Fruit fly (Drosophila melanogaster) whole organism, embryonic: Measurements from ENCODE around the gene galectin.
A peak's percentile ranks its signal among the peaks of the same experiment; 100 is the strongest.

Experiments used
- Bgb ChIP-seq: fragments of 200-800 bp; sonication (Bioruptor generic); IDR thresholded peaks from 2 replicates; pipeline ENCODE4 v1.3.6; 2022; ENCODE audit warnings: missing biosample characterization, missing genetic modification characterization; ENCODE audit not compliant: partially characterized antibody
- CG10654 ChIP-seq: fragments of 200-800 bp; sonication (Bioruptor generic); optimal IDR thresholded peaks from 2 replicates; lab custom pipeline; 2016; ENCODE audit warnings: missing biosample characterization, missing genetic modification characterization
- CG12219 ChIP-seq: fragments of 200-800 bp; sonication (Bioruptor generic); optimal IDR thresholded peaks from 3 replicates; lab custom pipeline; 2018; ENCODE audit warnings: missing biosample characterization, mild to moderate bottlenecking, missing genetic modification characterization
- CG12236 ChIP-seq: fragments of 200-800 bp; sonication (Bioruptor generic); optimal IDR thresholded peaks from 2 replicates; lab custom pipeline; 2016; ENCODE audit warnings: missing biosample characterization, missing genetic modification characterization
- CG14441 ChIP-seq: fragments of 200-800 bp; sonication (Bioruptor generic); IDR thresholded peaks from 2 replicates; pipeline ENCODE4 v1.3.6; 2022; ENCODE audit warnings: missing biosample characterization, missing genetic modification characterization
- CG17829 ChIP-seq: fragments of 200-800 bp; optimal IDR thresholded peaks from 2 replicates; lab custom pipeline; 2019; ENCODE audit warnings: missing biosample characterization, mild to moderate bottlenecking, missing genetic modification characterization, moderate library complexity
- CG18764 ChIP-seq: fragments of 200-800 bp; sonication (Bioruptor generic); optimal IDR thresholded peaks from 3 replicates; lab custom pipeline; 2016; ENCODE audit warnings: missing biosample characterization, missing genetic modification characterization
- CG31365 ChIP-seq: fragments of 200-800 bp; sonication (Bioruptor generic); optimal IDR thresholded peaks from 2 replicates; lab custom pipeline; 2018; ENCODE audit warnings: missing biosample characterization, mild to moderate bottlenecking, missing genetic modification characterization
- CG33213 ChIP-seq: fragments of 200-800 bp; sonication (Bioruptor generic); optimal IDR thresholded peaks from 3 replicates; lab custom pipeline; 2016; ENCODE audit warnings: missing biosample characterization, missing genetic modification characterization
- CG3407 ChIP-seq: fragments of 200-800 bp; sonication (Bioruptor generic); optimal IDR thresholded peaks from 2 replicates; lab custom pipeline; 2018; ENCODE audit warnings: missing biosample characterization, mild to moderate bottlenecking, missing genetic modification characterization
- CG4730 ChIP-seq: fragments of 200-800 bp; sonication (Bioruptor generic); IDR thresholded peaks from 2 replicates; pipeline ENCODE4 v1.3.6; 2022; ENCODE audit warnings: missing biosample characterization, missing genetic modification characterization
- CG9437 ChIP-seq: fragments of 200-800 bp; sonication (Bioruptor generic); optimal IDR thresholded peaks from 2 replicates; lab custom pipeline; 2018; ENCODE audit warnings: missing biosample characterization, mild to moderate bottlenecking, missing genetic modification characterization
- CG9817 ChIP-seq: fragments of 200-800 bp; sonication (Bioruptor generic); optimal IDR thresholded peaks from 2 replicates; lab custom pipeline; 2018; ENCODE audit warnings: missing biosample characterization, mild to moderate bottlenecking, missing genetic modification characterization, moderate library complexity
- CkIIα-i1 ChIP-seq: fragments of 200-800 bp; sonication (Bioruptor generic); IDR thresholded peaks from 2 replicates; pipeline ENCODE4 v1.3.6; 2022; ENCODE audit warnings: missing biosample characterization, missing genetic modification characterization
- D19B ChIP-seq: fragments of 200-800 bp; sonication (Bioruptor generic); optimal IDR thresholded peaks from 2 replicates; lab custom pipeline; 2017; ENCODE audit warnings: missing biosample characterization, mild to moderate bottlenecking, missing genetic modification characterization
- Dip3 ChIP-seq: fragments of 200-800 bp; sonication (Bioruptor generic); optimal IDR thresholded peaks from 3 replicates; lab custom pipeline; 2016; ENCODE audit warnings: missing biosample characterization, missing genetic modification characterization
- Dref ChIP-seq: fragments of 200-800 bp; sonication (Bioruptor generic); IDR thresholded peaks from 2 replicates; pipeline ENCODE4 v1.3.6; 2022; ENCODE audit warnings: missing biosample characterization, missing genetic modification characterization
- E2f1 ChIP-seq: fragments of 200-800 bp; sonication (Bioruptor generic); IDR thresholded peaks from 2 replicates; pipeline ENCODE4 v1.3.6; 2022; ENCODE audit warnings: missing biosample characterization, missing genetic modification characterization
- Fer2 ChIP-seq: fragments of 200-800 bp; sonication (Bioruptor generic); optimal IDR thresholded peaks from 2 replicates; lab custom pipeline; 2018; ENCODE audit warnings: missing biosample characterization, mild to moderate bottlenecking, missing genetic modification characterization, moderate library complexity
- H15 ChIP-seq: fragments of 200-800 bp; sonication (Bioruptor generic); IDR thresholded peaks from 3 replicates; pipeline ENCODE4 v1.3.6; 2022; ENCODE audit warnings: missing biosample characterization, missing genetic modification characterization
- HLHmδ ChIP-seq: fragments of 200-800 bp; sonication (Bioruptor generic); optimal IDR thresholded peaks from 2 replicates; lab custom pipeline; 2018; ENCODE audit warnings: missing biosample characterization, mild to moderate bottlenecking, missing genetic modification characterization, moderate library complexity
- Hand ChIP-seq: fragments of 200-800 bp; sonication (Bioruptor generic); optimal IDR thresholded peaks from 2 replicates; lab custom pipeline; 2017; ENCODE audit warnings: mild to moderate bottlenecking, missing biosample characterization, missing genetic modification reagents, missing genetic modification characterization
- HmgD ChIP-seq: fragments of 200-800 bp; sonication (Bioruptor generic); optimal IDR thresholded peaks from 3 replicates; lab custom pipeline; 2016; ENCODE audit warnings: missing biosample characterization, missing genetic modification characterization
- Hsf ChIP-seq: fragments of 200-800 bp; sonication (Bioruptor generic); optimal IDR thresholded peaks from 3 replicates; lab custom pipeline; 2016; ENCODE audit warnings: missing biosample characterization, missing genetic modification characterization
- Jarid2 ChIP-seq: fragments of 200-800 bp; sonication (Bioruptor generic); optimal IDR thresholded peaks from 3 replicates; lab custom pipeline; 2017; ENCODE audit warnings: mild to moderate bottlenecking, missing biosample characterization, missing genetic modification reagents, missing genetic modification characterization
- MESR4 ChIP-seq: fragments of 200-800 bp; sonication (Bioruptor generic); optimal IDR thresholded peaks from 2 replicates; lab custom pipeline; 2018; ENCODE audit warnings: missing biosample characterization, mild to moderate bottlenecking, missing genetic modification characterization, moderate library complexity
- MTF-1 ChIP-seq: fragments of 200-800 bp; sonication (Bioruptor generic); optimal IDR thresholded peaks from 2 replicates; lab custom pipeline; 2018; ENCODE audit warnings: missing biosample characterization, mild to moderate bottlenecking, missing genetic modification characterization, borderline replicate concordance
- cad ChIP-seq: fragments of >200 bp; optimal IDR thresholded peaks from 2 replicates; lab custom pipeline; 2017; ENCODE audit warnings: missing biosample characterization, missing genetic modification characterization
- crol ChIP-seq: fragments of 200-800 bp; sonication (Bioruptor generic); IDR thresholded peaks from 2 replicates; pipeline ENCODE4 v1.3.6; 2022; ENCODE audit warnings: missing biosample characterization, missing genetic modification characterization
- crp ChIP-seq, 2 experiments: fragments of 200-800 bp; sonication (Bioruptor generic); optimal IDR thresholded peaks; 2 replicates in 1 of 2; 3 replicates in 1 of 2; lab custom pipeline; 2017; ENCODE audit warnings: missing biosample characterization in 2 of 2, missing genetic modification characterization in 2 of 2, mild to moderate bottlenecking in 1 of 2, moderate library complexity in 1 of 2
- da ChIP-seq: fragments of 200-800 bp; sonication (Bioruptor generic); optimal IDR thresholded peaks from 2 replicates; lab custom pipeline; 2016; ENCODE audit warnings: missing biosample characterization, missing genetic modification characterization
- dmrt11E ChIP-seq: fragments of 200-800 bp; sonication (Bioruptor generic); optimal IDR thresholded peaks from 3 replicates; lab custom pipeline; 2018; ENCODE audit warnings: missing biosample characterization, mild to moderate bottlenecking, missing genetic modification characterization, moderate library complexity
- dysf ChIP-seq: fragments of 200-800 bp; sonication (Bioruptor generic); IDR thresholded peaks from 3 replicates; pipeline ENCODE4 v1.3.6; 2022; ENCODE audit warnings: missing biosample characterization, missing genetic modification characterization
- ems ChIP-seq: fragments of 200-800 bp; sonication (Bioruptor generic); optimal IDR thresholded peaks from 3 replicates; lab custom pipeline; 2016; ENCODE audit warnings: missing biosample characterization, missing genetic modification characterization
- eve ChIP-seq, 2 experiments: fragments of >200 bp; optimal IDR thresholded peaks; 2 replicates each; lab custom pipeline; 2017; ENCODE audit warnings: missing biosample characterization in 2 of 2, missing genetic modification characterization in 2 of 2
- gce ChIP-seq: fragments of 200-800 bp; sonication (Bioruptor generic); IDR thresholded peaks from 3 replicates; pipeline ENCODE4 v1.3.6; 2022; ENCODE audit warnings: missing biosample characterization, missing genetic modification characterization
- jigr1 ChIP-seq: fragments of 200-800 bp; sonication (Bioruptor generic); IDR thresholded peaks from 3 replicates; pipeline ENCODE4 v1.3.6; 2022; ENCODE audit warnings: missing biosample characterization, missing genetic modification characterization
- ken ChIP-seq: fragments of 200-800 bp; sonication (Bioruptor generic); IDR thresholded peaks from 3 replicates; pipeline ENCODE4 v1.3.6; 2022; ENCODE audit warnings: missing biosample characterization, missing genetic modification characterization
- klu ChIP-seq: fragments of 200-800 bp; sonication (Bioruptor generic); IDR thresholded peaks from 2 replicates; pipeline ENCODE4 v1.3.6; 2022; ENCODE audit warnings: missing biosample characterization, missing genetic modification characterization
- knrl ChIP-seq: fragments of 200-800 bp; sonication (Bioruptor generic); IDR thresholded peaks from 3 replicates; pipeline ENCODE4 v1.3.6; 2022; ENCODE audit warnings: missing biosample characterization, missing genetic modification characterization; ENCODE audit not compliant: partially characterized antibody
- mam ChIP-seq: fragments of 200-800 bp; sonication (Bioruptor generic); optimal IDR thresholded peaks from 3 replicates; lab custom pipeline; 2016; ENCODE audit warnings: missing biosample characterization, missing genetic modification characterization
- pan ChIP-seq, 4 experiments: fragments of >200 bp in 3 of 4; fragments of 200-800 bp in 1 of 4; sonication (Bioruptor generic) in 1 of 4; optimal IDR thresholded peaks in 3 of 4; IDR thresholded peaks in 1 of 4; 2 replicates each; pipeline versions ENCODE4 v1.3.6 to Lab custom; 2017 to 2022; ENCODE audit warnings: missing biosample characterization in 2 of 4, missing genetic modification characterization in 2 of 4, mixed read lengths in 1 of 4
- pros ChIP-seq: fragments of 200-800 bp; sonication (Bioruptor generic); optimal IDR thresholded peaks from 3 replicates; lab custom pipeline; 2019; ENCODE audit warnings: missing biosample characterization, mild to moderate bottlenecking, missing genetic modification characterization, moderate library complexity
- sc ChIP-seq, 3 experiments: fragments of >200 bp in 2 of 3; fragments of 200-800 bp in 1 of 3; sonication (Bioruptor generic) in 1 of 3; optimal IDR thresholded peaks; 2 replicates in 2 of 3; 3 replicates in 1 of 3; lab custom pipeline; 2017; ENCODE audit warnings: mild to moderate bottlenecking in 1 of 3, missing biosample characterization in 1 of 3, missing genetic modification characterization in 1 of 3, missing genetic modification reagents in 1 of 3
- stwl ChIP-seq: fragments of 200-800 bp; sonication (Bioruptor generic); optimal IDR thresholded peaks from 3 replicates; lab custom pipeline; 2018; ENCODE audit warnings: missing biosample characterization, mild to moderate bottlenecking, missing genetic modification characterization, moderate library complexity
- sug ChIP-seq: fragments of 200-800 bp; optimal IDR thresholded peaks from 2 replicates; lab custom pipeline; 2019; ENCODE audit warnings: missing biosample characterization, mild to moderate bottlenecking, missing genetic modification characterization, moderate library complexity
- tna ChIP-seq: fragments of 200-800 bp; sonication (Bioruptor generic); IDR thresholded peaks from 2 replicates; pipeline ENCODE4 v1.3.6; 2022; ENCODE audit warnings: missing biosample characterization, missing genetic modification characterization; ENCODE audit not compliant: partially characterized antibody
- tup ChIP-seq: fragments of 200-800 bp; sonication (Bioruptor generic); optimal IDR thresholded peaks from 2 replicates; lab custom pipeline; 2016; ENCODE audit warnings: missing biosample characterization, mild to moderate bottlenecking, missing genetic modification characterization, moderate library complexity
- unc-4 ChIP-seq: fragments of 200-800 bp; sonication (Bioruptor generic); IDR thresholded peaks from 2 replicates; pipeline ENCODE4 v1.3.6; 2022; ENCODE audit warnings: missing biosample characterization, missing genetic modification characterization; ENCODE audit not compliant: partially characterized antibody

The galectin gene

dm6 chr2L:87255-87723 is 15.7 kb downstream of the galectin start, which contains the start of gene net (continued):
- no peak for TF ChIP-seq jigr1 (GFP tag; lab: Robert Waterston, UW)
- no peak for TF ChIP-seq tna (GFP tag; lab: Robert Waterston, UW)
- TF ChIP-seq CG4730 (GFP tag; lab: Robert Waterston, UW) = no peak
- TF ChIP-seq CG12236 (GFP tag; lab: Kevin White, UChicago) = no peak
- TF ChIP-seq CG17829 (tag; lab: Kevin White, UChicago) = peak; percentile 72
- TF ChIP-seq dmrt11E (tag; lab: Kevin White, UChicago) = peak; percentile 65
- no peak for TF ChIP-seq tup
- peak; percentile 43 for TF ChIP-seq Hand (GFP tag; lab: Kevin White, UChicago)
- peak; percentile 61; the same call in 2 of the 3 replicates for TF ChIP-seq dysf (GFP tag; lab: Robert Waterston, UW)
- TF ChIP-seq da (GFP tag; lab: Kevin White, UChicago) = no peak
- peak; percentile 9 for TF ChIP-seq Hsf (GFP tag; lab: Kevin White, UChicago)
- no peak for TF ChIP-seq CG33213 (GFP tag; lab: Kevin White, UChicago)
- TF ChIP-seq ken (GFP tag; lab: Robert Waterston, UW) = peak; percentile 49; the same call in 2 of the 3 replicates
- peak; percentile 89 for TF ChIP-seq sug (tag; lab: Kevin White, UChicago)
- TF ChIP-seq CG18764 (GFP tag; lab: Kevin White, UChicago) = peak; percentile 26
- peak; percentile 74 for TF ChIP-seq Fer2 (tag; lab: Kevin White, UChicago)
- TF ChIP-seq CG3407 = peak; percentile 18
- peak; percentile 53 for TF ChIP-seq D19B (GFP tag; lab: Kevin White, UChicago)
- no peak for TF ChIP-seq CG31365 (tag; lab: Kevin White, UChicago)
- TF ChIP-seq Dip3 (GFP tag; lab: Kevin White, UChicago) = no peak
- peak; percentile 17 for TF ChIP-seq CG10654 (GFP tag; lab: Kevin White, UChicago)
- TF ChIP-seq CkIIα-i1 (GFP tag; lab: Robert Waterston, UW) = no peak
- TF ChIP-seq Bgb (GFP tag; lab: Robert Waterston, UW) = peak; percentile 18; the same call in 1 of the 2 replicates
- TF ChIP-seq eve (GFP tag; optimal IDR thresholded peaks at IDR 0.05; lab: Kevin White, UChicago) = peak in 1 of 2 experiments; percentile 58
- TF ChIP-seq CG9437 (GFP tag; lab: Kevin White, UChicago) = peak; percentile 62
- no peak for TF ChIP-seq cad (GFP tag; lab: Kevin White, UChicago)
- no peak for TF ChIP-seq CG14441 (GFP tag; lab: Robert Waterston, UW)
- TF ChIP-seq sc (optimal IDR thresholded peaks at IDR 0.05; lab: Kevin White, UChicago) = no peak
- peak; percentile 11 for TF ChIP-seq sc (GFP tag; optimal IDR thresholded peaks at IDR 0.05; lab: Kevin White, UChicago)
- peak; percentile 57 for TF ChIP-seq Jarid2
- no peak for TF ChIP-seq MTF-1 (GFP tag; lab: Kevin White, UChicago)
- TF ChIP-seq MESR4 = no peak
- no peak for TF ChIP-seq H15
- TF ChIP-seq mam (GFP tag; lab: Kevin White, UChicago) = peak; percentile 10
- no peak for TF ChIP-seq crol (GFP tag; lab: Robert Waterston, UW)
- no peak for TF ChIP-seq Dref
- no peak for TF ChIP-seq unc-4 (GFP tag; lab: Robert Waterston, UW)
- peak; percentile 24 for TF ChIP-seq HLHmδ (GFP tag; lab: Kevin White, UChicago)
- TF ChIP-seq knrl (GFP tag; lab: Robert Waterston, UW) = no peak
- no peak for TF ChIP-seq klu
- TF ChIP-seq HmgD = no peak
- no peak for TF ChIP-seq stwl (tag; lab: Kevin White, UChicago)
- no peak for TF ChIP-seq ems (GFP tag; lab: Kevin White, UChicago)
- peak in 1 of 2 experiments; percentile 15 for TF ChIP-seq crp (GFP tag; optimal IDR thresholded peaks at IDR 0.05; lab: Kevin White, UChicago)
- peak; percentile 41 for TF ChIP-seq CG12219
- TF ChIP-seq E2f1 = 0 out of 2 replicates have a peak, but pooled peaks have one; percentile 37
- no peak for TF ChIP-seq gce (GFP tag; lab: Robert Waterston, UW)
- peak; percentile 79 for TF ChIP-seq CG9817 (tag; lab: Kevin White, UChicago)
- no peak for TF ChIP-seq pan (optimal IDR thresholded peaks at IDR 0.05; lab: Kevin White, UChicago)
- TF ChIP-seq pan (GFP tag; optimal IDR thresholded peaks at IDR 0.05 in 1 of 2, IDR thresholded peaks at IDR 0.05 in 1 of 2) = no peak
- TF ChIP-seq pros (GFP tag; lab: Kevin White, UChicago) = no peak
